Fruit fly (Drosophila melanogaster): ENCODE measurements around the gene CG1695.
"Not testable (repeated sequence)": the region's sequence is repeated elsewhere in the genome, so short reads cannot be mapped to it uniquely, and the experiment has no call there.

CG1695 gene

DNA sequence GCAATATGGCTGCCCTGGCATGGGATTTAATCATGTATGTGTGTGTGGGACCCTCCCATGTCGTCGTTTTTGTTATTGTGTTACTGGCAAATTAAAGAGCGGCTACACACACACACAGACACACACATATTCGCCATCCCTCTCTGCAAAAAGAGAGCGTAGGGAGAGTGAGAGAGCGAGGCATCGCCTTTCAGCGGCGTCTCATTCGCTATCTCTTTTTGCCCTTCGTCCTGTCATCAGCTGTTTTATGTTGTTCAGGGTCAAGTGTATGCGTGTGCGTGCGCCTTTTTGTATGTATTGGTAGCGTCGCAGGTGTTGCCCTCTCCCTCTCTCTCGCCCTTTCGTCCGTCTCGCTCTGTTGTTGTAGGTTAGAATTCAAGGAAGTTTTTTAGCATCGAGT lies 3.1 kb downstream of the CG1695 start (continued):
- TF ChIP-seq D19A (tag; optimal IDR thresholded peaks at IDR 0.05) (no peak), ewg (GFP tag; optimal IDR thresholded peaks at IDR 0.05) (peak; percentile 20), Doc2 (GFP tag; IDR thresholded peaks at IDR 0.05) (no peak), abd-A (tag; optimal IDR thresholded peaks at IDR 0.05) (peak; percentile 82), CTCF (GFP tag; optimal IDR thresholded peaks at IDR 0.05) (no peak)

DNA sequence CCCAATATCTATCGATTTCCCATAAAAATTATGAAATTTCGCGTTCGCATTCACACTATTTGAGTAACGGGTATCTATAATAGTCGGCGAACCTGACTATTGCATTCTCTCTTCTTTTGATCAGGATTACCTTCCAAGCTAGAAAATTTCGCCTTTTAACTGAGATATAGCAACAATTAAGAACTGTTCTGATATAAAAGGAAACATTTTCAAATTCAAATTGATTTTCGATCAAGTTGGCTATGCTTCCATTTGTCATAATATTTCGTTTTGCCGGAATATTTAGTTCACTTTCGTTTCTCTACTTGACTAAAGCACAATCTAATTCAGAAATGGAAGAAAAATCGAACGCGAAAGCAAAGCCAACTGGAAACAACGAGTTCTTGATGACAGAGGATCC lies 12.3 kb downstream of the CG1695 start, which contains the start of gene CG42578:
CG42578 (plus strand) TSS at position 301 of the 400 bp plus-strand sequence.
- TF ChIP-seq Xrp1 (GFP tag; IDR thresholded peaks at IDR 0.05); pum (GFP tag; optimal IDR thresholded peaks at IDR 0.05); Max (GFP tag; optimal IDR thresholded peaks at IDR 0.05): not testable (repeated sequence)

DNA sequence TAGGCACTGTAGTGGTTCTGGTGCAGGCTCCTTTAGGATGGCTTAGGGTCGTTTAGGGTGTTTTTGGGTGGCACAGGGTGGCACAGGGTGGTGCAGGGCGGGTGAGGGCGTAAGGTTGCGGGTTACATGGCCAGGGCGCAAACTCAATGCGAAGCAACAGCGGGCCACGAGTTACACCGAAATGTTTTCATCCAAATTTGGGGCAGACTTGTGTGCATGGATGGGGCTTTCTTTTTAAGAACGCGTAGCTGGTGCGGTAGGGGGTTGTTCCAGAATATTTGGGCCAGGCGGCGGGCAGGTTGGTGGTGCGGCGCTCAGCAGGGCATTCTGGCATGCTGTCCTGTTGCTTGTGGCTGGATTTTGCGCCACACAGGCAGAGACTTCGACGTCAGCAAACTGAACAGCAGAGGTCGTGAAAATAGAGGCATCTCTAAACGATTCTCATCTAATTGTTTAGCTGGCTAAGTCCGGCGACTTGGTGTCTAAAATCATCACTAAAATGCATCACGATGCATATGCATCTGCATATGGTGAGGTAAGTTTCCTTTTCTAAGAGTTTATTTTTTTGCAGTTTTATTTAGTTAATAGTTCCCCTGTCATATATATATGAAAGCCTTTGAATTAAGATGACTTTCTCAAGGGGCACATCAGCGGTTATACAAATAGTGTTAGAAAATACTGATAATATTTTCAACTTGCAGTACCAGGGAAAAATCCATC lies 14.3 kb downstream of the CG1695 start:
- no peak for TF ChIP-seq CG10147 (GFP tag; optimal IDR thresholded peaks at IDR 0.05)
- peak; percentile 15 for TF ChIP-seq NfI (GFP tag; optimal IDR thresholded peaks at IDR 0.05)
- TF ChIP-seq btn (GFP tag; optimal IDR thresholded peaks at IDR 0.05) = no peak
- TF ChIP-seq Hand (GFP tag; optimal IDR thresholded peaks at IDR 0.05) = peak; percentile 49
- peak; percentile 60 for TF ChIP-seq crol (GFP tag; IDR thresholded peaks at IDR 0.05)
- TF ChIP-seq CG12391 (tag; optimal IDR thresholded peaks at IDR 0.05) = no peak
- no peak for TF ChIP-seq en (GFP tag; optimal IDR thresholded peaks at IDR 0.05)
- peak; percentile 2 for TF ChIP-seq CG13296 (GFP tag; optimal IDR thresholded peaks at IDR 0.05)
- TF ChIP-seq Adf1 (GFP tag; IDR thresholded peaks at IDR 0.05) = peak; percentile 16; the same call in 1 of the 2 replicates
- no peak for TF ChIP-seq her (GFP tag; optimal IDR thresholded peaks at IDR 0.05)
- no peak for TF ChIP-seq CG2116 (GFP tag; optimal IDR thresholded peaks at IDR 0.05)
- TF ChIP-seq wor (GFP tag; IDR thresholded peaks at IDR 0.05) = no peak
- TF ChIP-seq Hmr (GFP tag; optimal IDR thresholded peaks at IDR 0.05) = peak; percentile 36
- no peak for TF ChIP-seq sc (optimal IDR thresholded peaks at IDR 0.05)
- no peak for TF ChIP-seq sc (GFP tag; optimal IDR thresholded peaks at IDR 0.05)
- TF ChIP-seq phol (tag; optimal IDR thresholded peaks at IDR 0.05) = peak; percentile 0
- TF ChIP-seq Deaf1 (tag; optimal IDR thresholded peaks at IDR 0.05) = peak; percentile 51
- no peak for TF ChIP-seq h (optimal IDR thresholded peaks at IDR 0.05)
- TF ChIP-seq CG13894 (tag; optimal IDR thresholded peaks at IDR 0.05) = peak; percentile 41
- TF ChIP-seq pita (GFP tag; optimal IDR thresholded peaks at IDR 0.05) = no peak
- TF ChIP-seq Ets97D (GFP tag; optimal IDR thresholded peaks at IDR 0.05) = no peak
- no peak for TF ChIP-seq CG16863 (GFP tag; optimal IDR thresholded peaks at IDR 0.05)
- no peak for TF ChIP-seq cad (GFP tag; optimal IDR thresholded peaks at IDR 0.05)
- no peak for TF ChIP-seq CG6765 (GFP tag; optimal IDR thresholded peaks at IDR 0.05)
- TF ChIP-seq Oli (tag; optimal IDR thresholded peaks at IDR 0.05) = peak; percentile 20
- TF ChIP-seq CG9215 (GFP tag; IDR thresholded peaks at IDR 0.05) = 0 out of 2 replicates have a peak, but pooled peaks have one; percentile 17
- TF ChIP-seq CG18599 (GFP tag; optimal IDR thresholded peaks at IDR 0.05) = peak; percentile 61
- TF ChIP-seq CG9817 (tag; optimal IDR thresholded peaks at IDR 0.05) = no peak
- peak; percentile 48 for TF ChIP-seq Meics (GFP tag; optimal IDR thresholded peaks at IDR 0.05)
- peak; percentile 29 for TF ChIP-seq CG3281 (GFP tag; optimal IDR thresholded peaks at IDR 0.05)
- no peak for TF ChIP-seq Doc3 (GFP tag; IDR thresholded peaks at IDR 0.05; ENCODE audit: partially characterized antibody)
- no peak for TF ChIP-seq klu (GFP tag; IDR thresholded peaks at IDR 0.05)
- TF ChIP-seq CoRest (tag; optimal IDR thresholded peaks at IDR 0.05) = peak; percentile 1
- TF ChIP-seq grau (tag; optimal IDR thresholded peaks at IDR 0.05) = peak; percentile 31
- peak; percentile 16; the same call in 1 of the 2 replicates for TF ChIP-seq CG14441 (GFP tag; IDR thresholded peaks at IDR 0.05)
- peak; percentile 3 for TF ChIP-seq CG17359 (tag; optimal IDR thresholded peaks at IDR 0.05)
- TF ChIP-seq CG2678 (tag; optimal IDR thresholded peaks at IDR 0.05) = peak; percentile 57
- TF ChIP-seq Mes4 (GFP tag; optimal IDR thresholded peaks at IDR 0.05) = no peak
- TF ChIP-seq CG17361 (GFP tag; IDR thresholded peaks at IDR 0.05) = 0 out of 3 replicates have a peak, but pooled peaks have one; percentile 33

Measured in whole organism, embryonic.